Worm (Caenorhabditis elegans) whole organism, L1 larva: ENCODE data around the gene ostf-4.

ENCODE experiments used
- lsy-2 ChIP-seq, 2 experiments: fragments of 150-350 bp; optimal IDR thresholded peaks; 2 replicates each; lab custom pipeline; 2014; ENCODE audit warnings: missing biosample characterization in 2 of 2, missing genetic modification characterization in 2 of 2
- ztf-11 ChIP-seq, 2 experiments: sonication (generic microtip); optimal IDR thresholded peaks; 2 replicates each; lab custom pipeline; 2016 to 2017; ENCODE audit warnings: missing genetic modification characterization in 2 of 2, missing biosample characterization in 1 of 2, missing compliant biosample characterization in 1 of 2

DNA sequence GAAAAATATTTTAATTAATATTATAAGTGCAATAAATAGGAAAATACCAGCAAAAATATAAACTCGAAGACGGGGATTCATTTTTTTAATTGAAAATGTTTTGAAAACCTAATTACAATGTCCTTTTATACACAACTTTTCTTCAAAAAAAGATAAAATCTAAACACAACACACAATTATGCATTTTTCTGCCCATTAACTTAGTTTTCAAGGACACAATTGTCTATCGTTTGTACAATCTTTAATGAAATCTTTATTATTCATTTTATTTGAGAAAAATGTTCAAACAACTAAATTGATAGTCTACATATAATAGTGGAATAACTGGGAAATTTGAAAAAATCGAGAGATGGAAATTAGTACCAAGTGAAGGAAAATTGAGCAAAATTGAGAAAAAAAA, 12.3 kb downstream of the ostf-4 start, which contains the start of gene T07A5.1:
- TF ChIP-seq lsy-2 (tag; optimal IDR thresholded peaks at IDR 0.05; lab: Kevin White, UChicago), result no peak
- no peak for TF ChIP-seq ztf-11 (tag; optimal IDR thresholded peaks at IDR 0.05; lab: Kevin White, UChicago)
